Worm (Caenorhabditis elegans) whole organism, late embryonic: ENCODE measurements around the gene pgl-1.

Experiments used
- C38D4.7 ChIP-seq: fragments of 200-800 bp; sonication (Bioruptor generic); optimal IDR thresholded peaks from 2 replicates; lab custom pipeline; 2018; ENCODE audit warnings: mild to moderate bottlenecking, missing genetic modification characterization, moderate library complexity, missing compliant biosample characterization
- K09A11.1 ChIP-seq: sonication (generic microtip); optimal IDR thresholded peaks from 2 replicates; lab custom pipeline; 2017; ENCODE audit warnings: antibody characterized with exemption, mild to moderate bottlenecking, missing genetic modification characterization, missing compliant biosample characterization; ENCODE audit not compliant: insufficient read depth
- T23F11.4 ChIP-seq: fragments of 200-800 bp; sonication (Bioruptor generic); optimal IDR thresholded peaks from 2 replicates; lab custom pipeline; 2018; ENCODE audit warnings: mild to moderate bottlenecking, missing genetic modification characterization, missing compliant biosample characterization
- Y22D7AL.16 ChIP-seq: sonication (generic microtip); optimal IDR thresholded peaks from 2 replicates; lab custom pipeline; 2016; ENCODE audit warnings: missing genetic modification characterization, missing compliant biosample characterization
- ceh-14 ChIP-seq: sonication (generic microtip); optimal IDR thresholded peaks from 2 replicates; lab custom pipeline; 2016; ENCODE audit warnings: missing genotype, missing genetic modification characterization, missing compliant biosample characterization
- ceh-19 ChIP-seq: fragments of 200-800 bp; sonication (Bioruptor generic); optimal IDR thresholded peaks from 2 replicates; lab custom pipeline; 2018; ENCODE audit warnings: mild to moderate bottlenecking, missing genetic modification characterization, missing compliant biosample characterization
- ceh-22 ChIP-seq: sonication (generic microtip); optimal IDR thresholded peaks from 2 replicates; lab custom pipeline; 2017; ENCODE audit warnings: missing biosample characterization, missing genetic modification characterization
- ceh-31 ChIP-seq: sonication (generic microtip); optimal IDR thresholded peaks from 2 replicates; lab custom pipeline; 2016; ENCODE audit warnings: missing genetic modification characterization, missing compliant biosample characterization
- ceh-34 ChIP-seq: sonication (generic microtip); optimal IDR thresholded peaks from 2 replicates; lab custom pipeline; 2016; ENCODE audit warnings: mild to moderate bottlenecking, missing genetic modification characterization, missing compliant biosample characterization
- ceh-45 ChIP-seq: fragments of 200-800 bp; sonication (Bioruptor generic); IDR thresholded peaks from 2 replicates; pipeline ENCODE4 v1.3.6; 2022; ENCODE audit warnings: missing genetic modification reagents, missing genetic modification characterization, missing compliant biosample characterization
- ceh-48 ChIP-seq: sonication (generic microtip); optimal IDR thresholded peaks from 2 replicates; lab custom pipeline; 2016; ENCODE audit warnings: missing genetic modification characterization, inconsistent platforms, missing compliant biosample characterization
- dmd-4 ChIP-seq: sonication (generic microtip); optimal IDR thresholded peaks from 2 replicates; lab custom pipeline; 2016; ENCODE audit warnings: borderline replicate concordance, missing genetic modification characterization, missing compliant biosample characterization
- dve-1 ChIP-seq: sonication (generic microtip); optimal IDR thresholded peaks from 2 replicates; lab custom pipeline; 2017; ENCODE audit warnings: antibody characterized with exemption, mild to moderate bottlenecking, missing genetic modification characterization, missing compliant biosample characterization
- elt-2 ChIP-seq: sonication (generic microtip); optimal IDR thresholded peaks from 2 replicates; lab custom pipeline; 2016; ENCODE audit warnings: missing genetic modification reagents, missing genetic modification characterization, missing compliant biosample characterization
- ets-4 ChIP-seq: sonication (generic microtip); optimal IDR thresholded peaks from 2 replicates; lab custom pipeline; 2016; ENCODE audit warnings: missing genetic modification characterization, missing compliant biosample characterization
- eyg-1 ChIP-seq: sonication (generic microtip); optimal IDR thresholded peaks from 2 replicates; lab custom pipeline; 2016; ENCODE audit warnings: missing genotype, missing genetic modification characterization, missing compliant biosample characterization
- fax-1 ChIP-seq: sonication (generic microtip); optimal IDR thresholded peaks from 2 replicates; lab custom pipeline; 2016; ENCODE audit warnings: missing genotype, missing genetic modification characterization, missing compliant biosample characterization
- fkh-10 ChIP-seq: fragments of 150-350 bp; optimal IDR thresholded peaks from 2 replicates; lab custom pipeline; 2014; ENCODE audit warnings: missing biosample characterization, missing genetic modification reagents, missing genetic modification characterization
- fkh-6 ChIP-seq: sonication (generic microtip); optimal IDR thresholded peaks from 2 replicates; lab custom pipeline; 2016; ENCODE audit warnings: missing genetic modification characterization, missing compliant biosample characterization
- gmeb-2 ChIP-seq: sonication (generic microtip); optimal IDR thresholded peaks from 2 replicates; lab custom pipeline; 2016; ENCODE audit warnings: missing genetic modification characterization, inconsistent platforms, missing compliant biosample characterization
- hlh-15 ChIP-seq: sonication (generic microtip); optimal IDR thresholded peaks from 2 replicates; lab custom pipeline; 2016; ENCODE audit warnings: missing genetic modification characterization, missing compliant biosample characterization
- hlh-30 ChIP-seq: sonication (generic microtip); optimal IDR thresholded peaks from 2 replicates; lab custom pipeline; 2017; ENCODE audit warnings: antibody characterized with exemption, missing genetic modification characterization, missing compliant biosample characterization; ENCODE audit not compliant: insufficient read depth
- lim-6 ChIP-seq: sonication (generic microtip); optimal IDR thresholded peaks from 2 replicates; lab custom pipeline; 2016; ENCODE audit warnings: missing genetic modification characterization, missing compliant biosample characterization
- lin-11 ChIP-seq: fragments of 200-800 bp; sonication (Bioruptor generic); optimal IDR thresholded peaks from 2 replicates; lab custom pipeline; 2018; ENCODE audit warnings: mild to moderate bottlenecking, missing genetic modification characterization, missing compliant biosample characterization
- nfya-1 ChIP-seq: sonication (generic microtip); optimal IDR thresholded peaks from 2 replicates; lab custom pipeline; 2017; ENCODE audit warnings: missing genetic modification characterization, mild to moderate bottlenecking, missing compliant biosample characterization, antibody characterized with exemption, moderate library complexity
- nhr-232 ChIP-seq: sonication (generic microtip); optimal IDR thresholded peaks from 2 replicates; lab custom pipeline; 2016; ENCODE audit warnings: missing genetic modification characterization, missing compliant biosample characterization
- pat-9 ChIP-seq: fragments of 200-800 bp; sonication (Bioruptor generic); optimal IDR thresholded peaks from 2 replicates; lab custom pipeline; 2018; ENCODE audit warnings: mild to moderate bottlenecking, missing genetic modification characterization, moderate library complexity, missing compliant biosample characterization
- pax-1 ChIP-seq: fragments of 150-350 bp; optimal IDR thresholded peaks from 2 replicates; lab custom pipeline; 2014; ENCODE audit warnings: missing biosample characterization, missing genetic modification characterization
- pha-2 ChIP-seq: sonication (generic microtip); optimal IDR thresholded peaks from 2 replicates; lab custom pipeline; 2017; ENCODE audit warnings: mild to moderate bottlenecking, missing genetic modification characterization, missing compliant biosample characterization
- pqm-1 ChIP-seq: sonication (generic microtip); optimal IDR thresholded peaks from 2 replicates; lab custom pipeline; 2016; ENCODE audit warnings: missing genetic modification characterization, missing compliant biosample characterization
- ref-2 ChIP-seq: sonication (generic microtip); optimal IDR thresholded peaks from 2 replicates; lab custom pipeline; 2016; ENCODE audit warnings: missing genetic modification characterization, missing compliant biosample characterization
- rnt-1 ChIP-seq: sonication (generic microtip); optimal IDR thresholded peaks from 2 replicates; lab custom pipeline; 2016; ENCODE audit warnings: missing genetic modification characterization, missing compliant biosample characterization
- sdc-2 ChIP-seq: sonication (generic microtip); optimal IDR thresholded peaks from 2 replicates; lab custom pipeline; 2016; ENCODE audit warnings: missing genotype, missing genetic modification characterization, missing compliant biosample characterization
- syd-9 ChIP-seq: sonication (generic microtip); optimal IDR thresholded peaks from 2 replicates; lab custom pipeline; 2016; ENCODE audit warnings: mild to moderate bottlenecking, missing genetic modification characterization, moderate library complexity, missing compliant biosample characterization
- tbx-2 ChIP-seq: sonication (generic microtip); optimal IDR thresholded peaks from 2 replicates; lab custom pipeline; 2016; ENCODE audit warnings: missing genetic modification characterization, missing compliant biosample characterization
- unc-42 ChIP-seq: sonication (generic microtip); optimal IDR thresholded peaks from 2 replicates; lab custom pipeline; 2016; ENCODE audit warnings: missing genotype, missing genetic modification characterization, missing compliant biosample characterization
- unc-55 ChIP-seq: sonication (generic microtip); optimal IDR thresholded peaks from 2 replicates; lab custom pipeline; 2017; ENCODE audit warnings: missing biosample characterization, missing genetic modification reagents, missing genetic modification characterization
- unc-86 ChIP-seq: sonication (generic microtip); optimal IDR thresholded peaks from 2 replicates; lab custom pipeline; 2016; ENCODE audit warnings: missing genetic modification characterization, missing compliant biosample characterization
- zip-5 ChIP-seq: sonication (generic microtip); optimal IDR thresholded peaks from 2 replicates; lab custom pipeline; 2016; ENCODE audit warnings: missing genetic modification characterization, missing compliant biosample characterization

The pgl-1 gene

DNA sequence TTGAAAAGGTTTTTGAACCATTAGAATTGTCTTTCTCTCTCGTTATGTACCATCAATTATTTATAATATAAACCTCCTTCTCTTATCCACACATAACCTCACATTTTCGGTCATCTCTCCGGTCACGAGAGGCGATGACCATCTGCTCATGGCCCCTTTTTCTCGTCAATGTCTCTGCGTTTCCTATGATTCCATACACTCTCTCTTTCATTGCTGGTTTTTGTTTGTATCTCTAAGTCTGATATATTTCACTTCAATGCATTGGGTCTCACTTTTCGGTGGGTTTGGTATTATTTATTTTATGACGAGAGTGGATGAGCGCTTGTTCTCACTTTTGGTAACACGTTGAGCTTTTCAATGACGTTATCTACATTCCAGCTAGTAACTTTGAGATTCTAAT lies 45.9 kb upstream of the pgl-1 start (continued):
- no peak for TF ChIP-seq ceh-19
- no peak for TF ChIP-seq pax-1 (tag; lab: Kevin White, UChicago)
- TF ChIP-seq sdc-2 (tag; lab: Kevin White, UChicago), result no peak
- TF ChIP-seq fax-1 (tag; lab: Kevin White, UChicago), result no peak
- TF ChIP-seq unc-42 (tag; lab: Kevin White, UChicago), result peak; percentile 19
- peak; percentile 63 for TF ChIP-seq pha-2 (tag; lab: Kevin White, UChicago)
- TF ChIP-seq hlh-30 (tag; lab: Kevin White, UChicago), result peak; percentile 94
- TF ChIP-seq ceh-22 (tag; lab: Kevin White, UChicago), result no peak
- no peak for TF ChIP-seq eyg-1 (tag; lab: Kevin White, UChicago)
- peak; percentile 64 for TF ChIP-seq nfya-1
- TF ChIP-seq lim-6 (tag; lab: Kevin White, UChicago), result no peak
- TF ChIP-seq unc-86 (tag; lab: Kevin White, UChicago), result no peak
- TF ChIP-seq ceh-14 (tag; lab: Kevin White, UChicago), result no peak
- TF ChIP-seq fkh-6 (tag; lab: Kevin White, UChicago), result no peak
- TF ChIP-seq C38D4.7 (GFP tag; lab: Kevin White, UChicago), result no peak
- no peak for TF ChIP-seq hlh-15 (tag; lab: Kevin White, UChicago)
- peak; percentile 7 for TF ChIP-seq unc-55 (GFP tag; lab: Kevin White, UChicago)
- no peak for TF ChIP-seq rnt-1 (tag; lab: Kevin White, UChicago)
- TF ChIP-seq lin-11 (tag; lab: Kevin White, UChicago), result no peak
- no peak for TF ChIP-seq syd-9 (tag; lab: Kevin White, UChicago)
- TF ChIP-seq pqm-1 (tag; lab: Kevin White, UChicago), result no peak
- no peak for TF ChIP-seq ceh-48 (tag; lab: Kevin White, UChicago)
- peak; percentile 35 for TF ChIP-seq ceh-34 (tag; lab: Kevin White, UChicago)
- no peak for TF ChIP-seq ceh-45
- TF ChIP-seq elt-2 (tag; lab: Kevin White, UChicago), result peak; percentile 7
- no peak for TF ChIP-seq zip-5 (tag; lab: Kevin White, UChicago)

ce11 chrIV:7022227-7022626 lies 45.1 kb upstream of the pgl-1 start:
- TF ChIP-seq pat-9 (no peak), fkh-6 (tag; lab: Kevin White, UChicago) (no peak), pqm-1 (tag; lab: Kevin White, UChicago) (no peak), fkh-10 (GFP tag; lab: Kevin White, UChicago) (no peak), ceh-31 (tag; lab: Kevin White, UChicago) (no peak), K09A11.1 (tag; lab: Kevin White, UChicago) (no peak), nhr-232 (tag; lab: Kevin White, UChicago) (no peak), dmd-4 (tag; lab: Kevin White, UChicago) (no peak), hlh-15 (tag; lab: Kevin White, UChicago) (no peak), lim-6 (tag; lab: Kevin White, UChicago) (no peak), T23F11.4 (GFP tag; lab: Kevin White, UChicago) (no peak), dve-1 (no peak), ref-2 (tag; lab: Kevin White, UChicago) (no peak), sdc-2 (tag; lab: Kevin White, UChicago) (no peak), ets-4 (tag; lab: Kevin White, UChicago) (no peak), pha-2 (tag; lab: Kevin White, UChicago) (no peak), rnt-1 (tag; lab: Kevin White, UChicago) (no peak), gmeb-2 (tag; lab: Kevin White, UChicago) (no peak)

DNA sequence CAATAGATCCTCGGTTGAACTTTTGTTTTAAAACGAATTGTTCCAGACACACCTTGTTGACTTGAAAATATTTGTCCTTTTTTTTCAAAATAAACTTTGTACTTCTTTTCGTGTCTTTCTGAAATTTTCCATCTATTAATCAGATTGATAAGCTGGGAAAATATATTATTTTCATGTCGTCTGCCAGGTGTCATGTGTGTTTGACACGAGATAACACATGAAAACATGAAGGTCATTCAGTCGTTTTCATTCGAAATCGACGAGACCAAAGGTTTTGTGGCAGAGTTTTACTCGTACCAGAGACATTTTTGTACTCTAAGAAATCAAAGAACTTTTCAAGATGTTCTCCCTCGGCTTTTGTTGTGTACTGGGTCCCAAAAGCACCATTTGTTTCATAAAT lies 43.5 kb upstream of the pgl-1 start:
- no peak for TF ChIP-seq pqm-1 (tag; lab: Kevin White, UChicago)
- TF ChIP-seq ets-4 (tag; lab: Kevin White, UChicago), result no peak
- TF ChIP-seq tbx-2, result no peak
- no peak for TF ChIP-seq gmeb-2 (tag; lab: Kevin White, UChicago)
- TF ChIP-seq hlh-30 (tag; lab: Kevin White, UChicago), result no peak
- TF ChIP-seq Y22D7AL.16 (tag; lab: Kevin White, UChicago), result no peak
- TF ChIP-seq, all 69 proteins: peak for 0
